Fruit fly (Drosophila melanogaster): Measurements from ENCODE around the gene Kdm5.

Gene Kdm5

DNA sequence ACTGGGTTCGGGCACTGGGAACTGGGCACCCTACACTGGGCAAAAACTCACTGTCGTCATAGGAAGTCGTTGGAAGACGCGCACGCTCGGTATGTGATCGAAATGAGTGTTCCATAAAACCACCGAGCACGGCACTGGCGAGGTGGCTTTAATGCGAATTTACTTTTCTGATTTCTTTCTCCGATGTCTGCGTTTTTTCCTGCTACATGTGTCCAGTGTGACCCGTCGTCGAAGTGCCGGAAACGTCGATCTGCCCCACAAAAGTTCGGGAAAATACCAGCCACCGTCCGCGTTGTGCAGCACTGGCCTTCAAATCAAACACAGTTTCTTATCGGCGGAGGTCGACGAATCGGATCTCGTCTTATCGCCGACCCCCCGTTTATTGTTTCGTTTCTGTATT lies at the start of gene Kdm5:
Gene Kdm5 (minus strand): TSS at position 255 of the 400 bp plus-strand sequence.
- TF ChIP-seq h (optimal IDR thresholded peaks at IDR 0.05), result no peak
- TF ChIP-seq ttk (optimal IDR thresholded peaks at IDR 0.05), result no peak
- TF ChIP-seq insv (optimal IDR thresholded peaks at IDR 0.05), result no peak
- no peak for TF ChIP-seq Sin3A (optimal IDR thresholded peaks at IDR 0.05)
- no peak for TF ChIP-seq psq (optimal IDR thresholded peaks at IDR 0.05)
- no peak for TF ChIP-seq Myc (optimal IDR thresholded peaks at IDR 0.05)

dm6 chr2L:6048542-6048941 lies 49.2 kb upstream of the Kdm5 start, which contains the start of the genes CG34179 and slmo:
TSS of gene CG34179 (minus strand) at chr2L:6048706.
TSS of gene slmo (minus strand) at chr2L:6048706.
- TF ChIP-seq ttk (optimal IDR thresholded peaks at IDR 0.05), result no peak
- TF ChIP-seq Myc (optimal IDR thresholded peaks at IDR 0.05), result no peak
- TF ChIP-seq Sin3A (optimal IDR thresholded peaks at IDR 0.05), result no peak
- no peak for TF ChIP-seq h (optimal IDR thresholded peaks at IDR 0.05)
- TF ChIP-seq psq (optimal IDR thresholded peaks at IDR 0.05), result no peak
- no peak for TF ChIP-seq insv (optimal IDR thresholded peaks at IDR 0.05)

- TF ChIP-seq h (optimal IDR thresholded peaks at IDR 0.05), result no peak
- no peak for TF ChIP-seq ttk (optimal IDR thresholded peaks at IDR 0.05)
- no peak for TF ChIP-seq insv (optimal IDR thresholded peaks at IDR 0.05)
- TF ChIP-seq Sin3A (optimal IDR thresholded peaks at IDR 0.05), result no peak
- no peak for TF ChIP-seq Myc (optimal IDR thresholded peaks at IDR 0.05)
- no peak for TF ChIP-seq psq (optimal IDR thresholded peaks at IDR 0.05)
Observed at dm6 chr2L:6047528-6048160, 48.3 kb upstream of the Kdm5 start, which contains the start of gene IPIP. TSS of gene IPIP (plus strand) at chr2L:6048002.

DNA sequence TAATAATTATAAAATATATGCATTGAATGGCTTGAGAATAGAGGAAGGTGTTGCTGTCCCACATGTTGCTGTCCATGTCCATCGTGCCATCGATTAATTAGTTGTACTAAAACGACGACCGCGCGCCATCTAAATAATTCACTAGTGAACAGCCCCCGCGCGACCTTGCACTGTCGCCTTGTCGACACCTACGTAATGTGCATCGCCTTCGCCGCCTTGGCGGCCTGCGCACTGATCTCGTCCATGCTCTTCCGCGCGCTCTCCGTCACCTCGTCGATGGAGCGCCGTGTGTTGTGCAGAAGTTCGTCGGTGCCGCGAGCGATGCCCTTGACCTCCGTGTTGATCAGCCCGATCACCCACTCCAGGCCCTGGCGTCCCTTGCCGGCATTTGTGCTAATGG lies 47.6 kb upstream of the Kdm5 start:
- no peak for TF ChIP-seq ttk (optimal IDR thresholded peaks at IDR 0.05)
- no peak for TF ChIP-seq Sin3A (optimal IDR thresholded peaks at IDR 0.05)
- no peak for TF ChIP-seq h (optimal IDR thresholded peaks at IDR 0.05)
- TF ChIP-seq insv (optimal IDR thresholded peaks at IDR 0.05), result no peak
- TF ChIP-seq psq (optimal IDR thresholded peaks at IDR 0.05), result no peak
- no peak for TF ChIP-seq Myc (optimal IDR thresholded peaks at IDR 0.05)

DNA sequence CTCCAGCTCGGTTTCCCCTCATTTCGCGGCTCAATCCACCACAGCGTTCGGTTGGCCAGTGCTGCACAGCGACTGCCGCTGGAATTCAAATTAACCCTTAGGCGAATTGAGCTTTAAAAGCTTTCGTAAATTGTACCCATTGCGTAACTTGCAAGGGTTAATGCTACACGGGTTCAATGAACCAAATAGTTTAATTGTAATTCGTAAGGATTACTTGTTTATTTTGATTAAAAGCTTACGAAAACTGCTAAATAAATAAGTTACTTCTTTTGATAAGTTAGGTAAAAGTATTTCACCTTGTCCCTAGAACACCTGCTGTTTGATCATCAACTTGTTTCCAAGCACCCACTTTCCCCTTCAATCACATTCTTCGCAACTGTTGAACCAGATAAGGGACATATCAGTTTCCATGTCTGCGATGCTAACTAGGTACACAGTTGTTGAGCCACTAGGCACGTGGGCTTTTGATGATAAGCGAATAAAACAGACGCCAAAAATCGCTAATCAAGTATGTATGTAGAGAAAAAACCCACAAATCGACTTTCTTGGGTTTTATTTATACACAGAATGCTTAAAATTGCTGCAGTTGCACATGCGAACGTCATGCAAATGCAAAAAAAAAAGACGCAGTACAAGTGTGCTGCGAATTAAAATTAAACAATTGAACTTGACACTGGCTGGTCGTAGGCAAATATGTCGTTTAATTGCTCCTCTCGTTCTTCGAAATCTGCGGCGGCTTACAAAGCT lies 46.8 kb upstream of the Kdm5 start, which contains the start of gene Pfas:
Gene Pfas (minus strand): TSS at position 79 of the 747 bp plus-strand sequence.
- TF ChIP-seq psq (optimal IDR thresholded peaks at IDR 0.05) (no peak), Myc (optimal IDR thresholded peaks at IDR 0.05) (no peak), ttk (optimal IDR thresholded peaks at IDR 0.05) (no peak), Sin3A (optimal IDR thresholded peaks at IDR 0.05) (no peak), h (optimal IDR thresholded peaks at IDR 0.05) (no peak), insv (optimal IDR thresholded peaks at IDR 0.05) (no peak)

DNA sequence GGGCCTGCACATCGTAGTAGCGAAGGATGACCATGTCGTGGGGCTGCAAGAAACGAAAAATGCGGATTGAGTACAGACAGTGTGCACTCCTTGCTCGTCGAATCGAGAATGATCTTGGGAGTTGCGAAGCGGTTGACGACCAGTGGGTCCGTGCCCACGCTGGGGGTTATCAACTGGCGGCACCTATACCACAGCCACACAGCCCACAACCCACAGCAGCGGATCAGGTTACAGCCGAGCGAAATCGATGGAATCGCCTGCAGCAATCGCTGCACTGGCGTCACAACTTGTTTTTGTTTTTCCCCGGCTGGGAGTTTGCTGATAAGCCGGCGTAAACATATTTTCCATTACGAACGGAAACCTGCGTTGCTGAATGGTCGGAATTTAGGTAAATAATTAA lies 46.2 kb upstream of the Kdm5 start:
- TF ChIP-seq Myc (optimal IDR thresholded peaks at IDR 0.05) (no peak), ttk (optimal IDR thresholded peaks at IDR 0.05) (no peak), insv (optimal IDR thresholded peaks at IDR 0.05) (no peak), psq (optimal IDR thresholded peaks at IDR 0.05) (no peak), h (optimal IDR thresholded peaks at IDR 0.05) (no peak), Sin3A (optimal IDR thresholded peaks at IDR 0.05) (no peak)

DNA sequence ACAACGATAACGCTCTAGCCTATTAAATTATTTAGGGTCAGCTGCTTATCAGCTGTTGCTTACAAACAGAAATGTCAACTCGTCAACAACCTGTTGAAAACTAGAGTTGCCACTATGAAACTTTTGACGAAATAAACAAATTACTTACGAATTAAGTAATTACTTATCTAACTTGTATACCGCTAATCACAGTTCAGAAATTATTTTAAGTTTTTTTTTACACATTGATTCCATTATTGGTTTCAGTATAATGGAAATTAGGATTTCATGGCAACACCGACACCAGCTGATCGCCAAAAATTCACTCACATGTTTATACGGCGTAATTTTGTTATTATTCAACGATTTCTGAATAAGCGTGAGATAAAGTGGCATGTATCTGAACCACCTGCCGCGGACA lies 38.5 kb upstream of the Kdm5 start, which contains the start of the genes CG9117 and CG31643:
Gene CG9117 (minus strand): TSS at position 73 of the 400 bp plus-strand sequence.
Gene CG31643 (plus strand): TSS at position 288 of the 400 bp plus-strand sequence.
- no peak for TF ChIP-seq Myc (optimal IDR thresholded peaks at IDR 0.05)
- no peak for TF ChIP-seq psq (optimal IDR thresholded peaks at IDR 0.05)

DNA sequence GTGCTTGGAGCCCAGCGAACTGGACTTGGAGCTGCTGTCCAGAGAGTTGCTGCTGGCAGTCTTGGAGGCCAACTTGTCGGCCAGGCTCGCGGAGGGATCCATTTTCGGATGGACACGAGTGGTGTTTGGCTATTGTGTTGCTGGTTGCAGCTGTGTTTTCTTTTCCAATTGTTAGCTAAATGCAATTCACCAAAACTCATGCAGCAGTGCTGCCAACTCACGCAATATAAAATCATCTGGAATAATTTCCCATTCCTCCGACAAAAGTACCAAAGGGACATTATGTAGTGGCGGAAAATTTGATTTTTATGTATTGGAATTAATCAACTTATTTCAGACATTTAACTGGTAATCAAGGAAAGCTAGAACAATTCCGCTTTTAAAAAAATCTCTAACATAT lies 37.4 kb upstream of the Kdm5 start, which contains the start of gene mtm:
Gene mtm (minus strand): TSS at position 306 of the 400 bp plus-strand sequence.
- TF ChIP-seq Myc (optimal IDR thresholded peaks at IDR 0.05) (no peak), Sin3A (optimal IDR thresholded peaks at IDR 0.05) (no peak), h (optimal IDR thresholded peaks at IDR 0.05) (no peak), ttk (optimal IDR thresholded peaks at IDR 0.05) (no peak), insv (optimal IDR thresholded peaks at IDR 0.05) (no peak), psq (optimal IDR thresholded peaks at IDR 0.05) (no peak)

- no peak for TF ChIP-seq Sin3A (optimal IDR thresholded peaks at IDR 0.05)
- no peak for TF ChIP-seq ttk (optimal IDR thresholded peaks at IDR 0.05)
- no peak for TF ChIP-seq psq (optimal IDR thresholded peaks at IDR 0.05)
- no peak for TF ChIP-seq h (optimal IDR thresholded peaks at IDR 0.05)
- no peak for TF ChIP-seq insv (optimal IDR thresholded peaks at IDR 0.05)
- no peak for TF ChIP-seq Myc (optimal IDR thresholded peaks at IDR 0.05)
Observed at dm6 chr2L:6035155-6035554, 35.9 kb upstream of the Kdm5 start.

- TF ChIP-seq psq (optimal IDR thresholded peaks at IDR 0.05) (no peak), Myc (optimal IDR thresholded peaks at IDR 0.05) (no peak), Sin3A (optimal IDR thresholded peaks at IDR 0.05) (no peak), ttk (optimal IDR thresholded peaks at IDR 0.05) (no peak), insv (optimal IDR thresholded peaks at IDR 0.05) (no peak), h (optimal IDR thresholded peaks at IDR 0.05) (no peak)
Observed at dm6 chr2L:6034344-6034743, 35.0 kb upstream of the Kdm5 start, which contains the start of gene CG9109. TSS of gene CG9109 (minus strand) at chr2L:6034423.

DNA sequence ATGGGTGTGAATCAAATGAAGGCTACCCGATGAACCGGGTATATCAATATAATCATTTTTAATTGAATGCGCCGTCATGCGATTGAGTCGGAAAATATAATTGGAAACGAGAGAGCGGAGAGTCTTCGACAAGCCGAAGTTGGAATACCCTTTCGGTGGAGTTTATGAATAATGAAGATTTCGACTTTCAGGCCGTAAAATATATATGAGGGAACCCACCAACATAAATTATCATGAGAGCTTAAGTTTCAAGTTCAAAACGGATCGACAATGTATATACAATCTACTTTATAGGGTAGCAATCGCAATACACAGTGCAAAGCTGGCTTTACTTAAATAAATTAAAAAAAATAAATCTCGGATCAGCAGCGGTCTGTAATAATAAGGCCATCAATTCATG lies 32.5 kb upstream of the Kdm5 start:
- TF ChIP-seq Myc (optimal IDR thresholded peaks at IDR 0.05) (no peak), insv (optimal IDR thresholded peaks at IDR 0.05) (no peak), ttk (optimal IDR thresholded peaks at IDR 0.05) (no peak), h (optimal IDR thresholded peaks at IDR 0.05) (no peak)

DNA sequence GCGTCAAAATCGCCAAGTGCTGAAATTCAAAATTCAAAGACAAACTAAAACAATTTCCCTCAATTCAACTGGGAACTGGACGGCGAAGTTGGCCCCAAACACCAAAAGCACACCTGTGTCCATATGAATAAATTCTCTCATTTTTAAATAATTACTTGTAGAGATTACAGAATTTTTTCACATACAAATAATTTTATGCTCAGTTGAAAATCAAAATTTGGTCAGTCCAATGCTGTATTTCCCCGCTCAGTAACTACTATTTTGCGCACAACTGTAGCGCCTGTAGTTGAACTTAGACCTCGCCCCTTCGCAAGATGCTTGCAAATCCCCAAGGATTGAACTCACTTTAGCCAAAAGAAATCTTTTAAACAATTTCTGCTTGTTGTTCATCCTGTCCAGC lies 29.4 kb upstream of the Kdm5 start:
- TF ChIP-seq psq (optimal IDR thresholded peaks at IDR 0.05) (no peak), ttk (optimal IDR thresholded peaks at IDR 0.05) (no peak), insv (optimal IDR thresholded peaks at IDR 0.05) (no peak), Myc (optimal IDR thresholded peaks at IDR 0.05) (no peak), h (optimal IDR thresholded peaks at IDR 0.05) (no peak), Sin3A (optimal IDR thresholded peaks at IDR 0.05) (no peak)
